Worm (Caenorhabditis elegans): ENCODE measurements around the gene K08D12.8.

- no peak for TF ChIP-seq him-1 (tag; optimal IDR thresholded peaks at IDR 0.05)
- TF ChIP-seq dao-5 (tag; optimal IDR thresholded peaks at IDR 0.05) = no peak
These were observed 26.5 kb downstream of the K08D12.8 start for ce11 chrIV:1752480-1752879.

Measured in whole organism, L4/young adult.